Fruit fly (Drosophila melanogaster) whole organism, adult: ENCODE measurements around the gene Rox8.

Experiments
- CG11617 ChIP-seq: fragments of 200-800 bp; sonication (Bioruptor generic); optimal IDR thresholded peaks from 2 replicates; lab custom pipeline; 2017; ENCODE audit warnings: mild to moderate bottlenecking, missing biosample characterization, missing genetic modification reagents, missing genetic modification characterization
- CG12768 ChIP-seq: fragments of 200-800 bp; sonication (Bioruptor generic); optimal IDR thresholded peaks from 2 replicates; lab custom pipeline; 2017; ENCODE audit warnings: missing biosample characterization, missing genetic modification characterization, mild to moderate bottlenecking, moderate library complexity, missing genetic modification reagents
- CG14711 ChIP-seq: fragments of 200-800 bp; sonication (Bioruptor generic); optimal IDR thresholded peaks from 2 replicates; lab custom pipeline; 2018; ENCODE audit warnings: missing biosample characterization, mild to moderate bottlenecking, missing genetic modification characterization, moderate library complexity
- CG1620 ChIP-seq: fragments of 200-800 bp; sonication (Bioruptor generic); optimal IDR thresholded peaks from 2 replicates; lab custom pipeline; 2016; ENCODE audit warnings: missing biosample characterization, missing genetic modification characterization
- CG33017 ChIP-seq: fragments of 200-800 bp; sonication (Bioruptor generic); optimal IDR thresholded peaks from 2 replicates; lab custom pipeline; 2018; ENCODE audit warnings: missing biosample characterization, mild to moderate bottlenecking, missing genetic modification characterization, moderate library complexity
- CG5204 ChIP-seq: fragments of 200-800 bp; sonication (Bioruptor generic); optimal IDR thresholded peaks from 2 replicates; lab custom pipeline; 2016; ENCODE audit warnings: missing biosample characterization, missing genetic modification characterization
- CG7045 ChIP-seq: fragments of 200-800 bp; sonication (Bioruptor generic); optimal IDR thresholded peaks from 2 replicates; lab custom pipeline; 2017; ENCODE audit warnings: missing biosample characterization, mild to moderate bottlenecking, missing genetic modification characterization
- CG7101 ChIP-seq: fragments of 200-800 bp; sonication (Bioruptor generic); optimal IDR thresholded peaks from 2 replicates; lab custom pipeline; 2018; ENCODE audit warnings: missing biosample characterization, mild to moderate bottlenecking, missing genetic modification characterization, moderate library complexity
- Clk ChIP-seq: fragments of 200-800 bp; sonication (Bioruptor generic); optimal IDR thresholded peaks from 2 replicates; lab custom pipeline; 2017; ENCODE audit warnings: missing biosample characterization, missing genetic modification characterization
- Crg-1 ChIP-seq: fragments of 200-800 bp; sonication (Bioruptor generic); optimal IDR thresholded peaks from 2 replicates; lab custom pipeline; 2016; ENCODE audit warnings: missing biosample characterization, missing genetic modification characterization
- Hr96 ChIP-seq: fragments of 200-800 bp; sonication (Bioruptor generic); optimal IDR thresholded peaks from 2 replicates; lab custom pipeline; 2016; ENCODE audit warnings: missing biosample characterization, missing genetic modification characterization
- Mnt ChIP-seq: fragments of 200-800 bp; sonication (Bioruptor generic); optimal IDR thresholded peaks from 2 replicates; lab custom pipeline; 2016; ENCODE audit warnings: missing biosample characterization, mild to moderate bottlenecking, missing genetic modification characterization
- bab1 ChIP-seq: fragments of 200-800 bp; sonication (Bioruptor generic); optimal IDR thresholded peaks from 3 replicates; lab custom pipeline; 2019; ENCODE audit warnings: missing biosample characterization, mild to moderate bottlenecking, missing genetic modification characterization, moderate library complexity
- cic ChIP-seq: fragments of 200-800 bp; sonication (Bioruptor generic); optimal IDR thresholded peaks from 2 replicates; lab custom pipeline; 2017; ENCODE audit warnings: missing biosample characterization, mild to moderate bottlenecking, missing genetic modification characterization, moderate library complexity
- cnc ChIP-seq, 2 experiments: fragments of >200 bp; optimal IDR thresholded peaks; 2 replicates each; lab custom pipeline; 2017
- kay ChIP-seq: fragments of 200-800 bp; sonication (Bioruptor generic); peaks from one replicate; lab custom pipeline; 2016; ENCODE audit warnings: missing biosample characterization, missing genetic modification characterization, borderline replicate concordance
- ovo ChIP-seq: fragments of 200-800 bp; sonication (Bioruptor generic); optimal IDR thresholded peaks from 2 replicates; lab custom pipeline; 2016; ENCODE audit warnings: missing biosample characterization, missing genetic modification characterization
- pad ChIP-seq: fragments of 200-800 bp; sonication (Bioruptor generic); optimal IDR thresholded peaks from 3 replicates; lab custom pipeline; 2017; ENCODE audit warnings: missing biosample characterization, missing genetic modification characterization, mild to moderate bottlenecking, moderate library complexity, missing genetic modification reagents
- tj ChIP-seq: fragments of 200-800 bp; sonication (Bioruptor generic); optimal IDR thresholded peaks from 3 replicates; lab custom pipeline; 2017; ENCODE audit warnings: missing biosample characterization, mild to moderate bottlenecking, missing genetic modification characterization, moderate library complexity
- toe ChIP-seq: fragments of 200-800 bp; sonication (Bioruptor generic); optimal IDR thresholded peaks from 2 replicates; lab custom pipeline; 2016; ENCODE audit warnings: missing biosample characterization, missing genetic modification characterization

Gene Rox8

dm6 chr3R:24010637-24011214 is 37.3 kb downstream of the Rox8 start:
- TF ChIP-seq cic (no peak), kay (GFP tag; lab: Kevin White, UChicago) (no peak), CG11617 (GFP tag; lab: Kevin White, UChicago) (no peak), CG33017 (tag; lab: Kevin White, UChicago) (peak; percentile 1)

dm6 chr3R:24008887-24009286 is 39.2 kb downstream of the Rox8 start:
- TF ChIP-seq CG7101 (tag; lab: Kevin White, UChicago) = no peak
- no peak for TF ChIP-seq cnc (optimal IDR thresholded peaks at IDR 0.05; lab: Kevin White, UChicago)
- no peak for TF ChIP-seq pad (GFP tag; lab: Kevin White, UChicago)
- TF ChIP-seq CG5204 (GFP tag; lab: Kevin White, UChicago) = no peak
- TF ChIP-seq kay (GFP tag; lab: Kevin White, UChicago) = no peak
- TF ChIP-seq CG11617 (GFP tag; lab: Kevin White, UChicago) = no peak
- TF ChIP-seq CG1620 (GFP tag; lab: Kevin White, UChicago) = no peak

- TF ChIP-seq Clk (GFP tag; lab: Kevin White, UChicago) (no peak), CG1620 (GFP tag; lab: Kevin White, UChicago) (no peak), kay (GFP tag; lab: Kevin White, UChicago) (peak; percentile 66), Mnt (GFP tag; lab: Kevin White, UChicago) (peak; percentile 5), Hr96 (GFP tag; lab: Kevin White, UChicago) (no peak), CG7101 (tag; lab: Kevin White, UChicago) (no peak), cic (peak; percentile 41)
These were observed 40.1 kb downstream of the Rox8 start for dm6 chr3R:24007775-24008506.

- TF ChIP-seq Hr96 (GFP tag; lab: Kevin White, UChicago) (peak; percentile 17), CG33017 (tag; lab: Kevin White, UChicago) (peak; percentile 45), ovo (no peak), cnc (optimal IDR thresholded peaks at IDR 0.05; lab: Kevin White, UChicago) (no peak), cic (peak; percentile 58), Mnt (GFP tag; lab: Kevin White, UChicago) (peak; percentile 62), CG12768 (peak; percentile 19), CG11617 (GFP tag; lab: Kevin White, UChicago) (peak; percentile 35), bab1 (GFP tag; lab: Kevin White, UChicago) (peak; percentile 46), kay (GFP tag; lab: Kevin White, UChicago) (no peak), Clk (GFP tag; lab: Kevin White, UChicago) (no peak), CG7101 (tag; lab: Kevin White, UChicago) (peak; percentile 40), CG5204 (GFP tag; lab: Kevin White, UChicago) (peak; percentile 17), pad (GFP tag; lab: Kevin White, UChicago) (peak; percentile 54), CG14711 (no peak), tj (GFP tag; lab: Kevin White, UChicago) (peak; percentile 42), CG7045 (GFP tag; lab: Kevin White, UChicago) (peak; percentile 4), toe (GFP tag; lab: Kevin White, UChicago) (peak; percentile 48), Crg-1 (no peak), CG1620 (GFP tag; lab: Kevin White, UChicago) (no peak)
These were observed 41.5 kb downstream of the Rox8 start for dm6 chr3R:24006449-24007159.

- TF ChIP-seq CG1620 (GFP tag; lab: Kevin White, UChicago) = no peak
- no peak for TF ChIP-seq kay (GFP tag; lab: Kevin White, UChicago)
- TF ChIP-seq CG5204 (GFP tag; lab: Kevin White, UChicago) = no peak
- TF ChIP-seq tj (GFP tag; lab: Kevin White, UChicago) = no peak
- TF ChIP-seq Hr96 (GFP tag; lab: Kevin White, UChicago) = no peak
- TF ChIP-seq Clk (GFP tag; lab: Kevin White, UChicago) = no peak
- TF ChIP-seq CG7101 (tag; lab: Kevin White, UChicago) = no peak
- no peak for TF ChIP-seq ovo
- TF ChIP-seq CG12768 = no peak
- no peak for TF ChIP-seq Mnt (GFP tag; lab: Kevin White, UChicago)
- no peak for TF ChIP-seq bab1 (GFP tag; lab: Kevin White, UChicago)
- no peak for TF ChIP-seq cnc (optimal IDR thresholded peaks at IDR 0.05; lab: Kevin White, UChicago)
- no peak for TF ChIP-seq toe (GFP tag; lab: Kevin White, UChicago)
- TF ChIP-seq CG7045 (GFP tag; lab: Kevin White, UChicago) = no peak
- TF ChIP-seq Crg-1 = no peak
- no peak for TF ChIP-seq CG11617 (GFP tag; lab: Kevin White, UChicago)
- TF ChIP-seq CG33017 (tag; lab: Kevin White, UChicago) = no peak
- no peak for TF ChIP-seq cic
- TF ChIP-seq pad (GFP tag; lab: Kevin White, UChicago) = no peak
These were observed 44.1 kb downstream of the Rox8 start for dm6 chr3R:24003948-24004347.

dm6 chr3R:24001150-24001549 is 46.9 kb downstream of the Rox8 start:
- TF ChIP-seq CG33017 (tag; lab: Kevin White, UChicago) (no peak), ovo (no peak), toe (GFP tag; lab: Kevin White, UChicago) (no peak), cnc (optimal IDR thresholded peaks at IDR 0.05; lab: Kevin White, UChicago) (no peak), Crg-1 (no peak), tj (GFP tag; lab: Kevin White, UChicago) (no peak), CG5204 (GFP tag; lab: Kevin White, UChicago) (no peak), CG14711 (no peak), cic (no peak)
